Fruit fly (Drosophila melanogaster): Measurements from ENCODE around the gene hh.
A peak's percentile ranks its signal among the peaks of the same experiment; 100 is the strongest.

The hh gene

DNA sequence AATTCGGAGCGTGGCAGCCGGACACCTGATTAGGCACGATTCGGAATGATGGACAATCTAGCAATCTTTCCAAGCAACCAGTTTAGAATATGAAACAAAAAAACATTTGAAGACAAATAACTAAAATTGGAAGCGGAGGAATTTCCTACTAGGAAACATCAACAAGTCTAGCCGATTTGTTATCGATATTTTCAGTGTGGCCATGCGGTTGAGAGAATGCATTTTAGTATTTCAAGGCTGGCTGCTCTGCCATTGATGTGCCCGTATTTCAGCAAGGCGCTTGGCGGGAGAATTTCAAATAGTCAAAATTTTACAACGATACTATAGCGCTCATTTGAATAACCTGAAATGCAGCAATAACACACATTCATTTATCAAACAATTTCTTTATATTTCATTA lies 13.9 kb downstream of the hh start, which contains the start of gene CG31457 (continued):
- TF ChIP-seq CG11696 (GFP tag; IDR thresholded peaks at IDR 0.05) (no peak), scrt (GFP tag; optimal IDR thresholded peaks at IDR 0.05) (peak; percentile 78), CG2712 (tag; optimal IDR thresholded peaks at IDR 0.05) (peak; percentile 19), ac (GFP tag; optimal IDR thresholded peaks at IDR 0.05) (no peak), CG14014 (GFP tag; IDR thresholded peaks at IDR 0.05) (no peak), CG10267 (tag; optimal IDR thresholded peaks at IDR 0.05) (peak; percentile 47), CG2120 (GFP tag; optimal IDR thresholded peaks at IDR 0.05) (peak; percentile 16), HmgD (GFP tag; optimal IDR thresholded peaks at IDR 0.05) (peak; percentile 61), otp (GFP tag; IDR thresholded peaks at IDR 0.05) (no peak), tna (GFP tag; IDR thresholded peaks at IDR 0.05; ENCODE audit: partially characterized antibody) (no peak; the same call in 1 of the 2 replicates), CG7372 (GFP tag; IDR thresholded peaks at IDR 0.05) (no peak), Scr (GFP tag; IDR thresholded peaks at IDR 0.05; ENCODE audit: partially characterized antibody) (peak; percentile 79), gsb-n (tag; optimal IDR thresholded peaks at IDR 0.05) (no peak), Sry-β (GFP tag; optimal IDR thresholded peaks at IDR 0.05) (peak; percentile 43), CTCF (GFP tag; optimal IDR thresholded peaks at IDR 0.05) (peak; percentile 57), CG8359 (GFP tag; optimal IDR thresholded peaks at IDR 0.05; ENCODE audit: borderline replicate concordance) (no peak), sna (GFP tag; IDR thresholded peaks at IDR 0.05; ENCODE audit: partially characterized antibody) (peak; percentile 73; the same call in 1 of the 2 replicates), az2 (GFP tag; optimal IDR thresholded peaks at IDR 0.05) (no peak), CG8478 (optimal IDR thresholded peaks at IDR 0.05) (no peak), Ets97D (GFP tag; optimal IDR thresholded peaks at IDR 0.05) (peak; percentile 64), B-H1 (GFP tag; IDR thresholded peaks at IDR 0.05) (no peak), nerfin-1 (tag; optimal IDR thresholded peaks at IDR 0.05) (peak; percentile 91), MESR4 (GFP tag; optimal IDR thresholded peaks at IDR 0.05) (peak; percentile 50), nerfin-2 (GFP tag; IDR thresholded peaks at IDR 0.05; ENCODE audit: partially characterized antibody) (peak; percentile 53; the same call in 1 of the 2 replicates), CG13287 (GFP tag; IDR thresholded peaks at IDR 0.05; ENCODE audit: partially characterized antibody) (peak; percentile 93), CG3163 (GFP tag; optimal IDR thresholded peaks at IDR 0.05) (no peak), CG12744 (GFP tag; optimal IDR thresholded peaks at IDR 0.05) (no peak), CG7987 (GFP tag; optimal IDR thresholded peaks at IDR 0.05) (no peak), CG15601 (tag; optimal IDR thresholded peaks at IDR 0.05) (peak; percentile 7), CG3726 (GFP tag; IDR thresholded peaks at IDR 0.05) (no peak), NfI (GFP tag; optimal IDR thresholded peaks at IDR 0.05) (peak; percentile 15), Blimp-1 (GFP tag; optimal IDR thresholded peaks at IDR 0.05) (no peak), tgo (GFP tag; IDR thresholded peaks at IDR 0.05) (no peak), Usf (GFP tag; optimal IDR thresholded peaks at IDR 0.05) (no peak), CG34224 (GFP tag; IDR thresholded peaks at IDR 0.05; ENCODE audit: partially characterized antibody) (peak; percentile 83), Side (GFP tag; optimal IDR thresholded peaks at IDR 0.05) (no peak), CG3281 (GFP tag; optimal IDR thresholded peaks at IDR 0.05) (no peak), Bgb (GFP tag; IDR thresholded peaks at IDR 0.05; ENCODE audit: partially characterized antibody) (peak; percentile 84), CG8089 (GFP tag; optimal IDR thresholded peaks at IDR 0.05) (no peak), vnd (GFP tag; IDR thresholded peaks at IDR 0.05; ENCODE audit: partially characterized antibody) (peak; percentile 63), CG42726 (GFP tag; IDR thresholded peaks at IDR 0.05; ENCODE audit: partially characterized antibody) (peak; percentile 26; the same call in 1 of the 2 replicates), CG12104 (GFP tag; optimal IDR thresholded peaks at IDR 0.05) (no peak), CG13123 (GFP tag; optimal IDR thresholded peaks at IDR 0.05) (no peak), CG16813 (GFP tag; IDR thresholded peaks at IDR 0.05; ENCODE audit: partially characterized antibody) (peak; percentile 80), CHES-1-like (GFP tag; optimal IDR thresholded peaks at IDR 0.05) (peak; percentile 30), CG2199 (GFP tag; IDR thresholded peaks at IDR 0.05) (no peak), Dref (GFP tag; IDR thresholded peaks at IDR 0.05) (peak; percentile 82), seq (GFP tag; IDR thresholded peaks at IDR 0.05) (no peak), dan (GFP tag; IDR thresholded peaks at IDR 0.05) (no peak), Hey (tag; optimal IDR thresholded peaks at IDR 0.05) (no peak), unc-4 (GFP tag; IDR thresholded peaks at IDR 0.05; ENCODE audit: partially characterized antibody) (peak; percentile 89)

Measured in whole organism, embryonic.